Fruit fly (Drosophila melanogaster): Measurements from ENCODE around the gene Larp4B.

Larp4B gene

dm6 chr3L:3248714-3249663 is 24.4 kb downstream of the Larp4B start (continued):
- 0 out of 2 replicates have a peak, but pooled peaks have one; percentile 12 for TF ChIP-seq CG14667 (GFP tag; IDR thresholded peaks at IDR 0.05)
- peak; percentile 29 for TF ChIP-seq oc (tag; optimal IDR thresholded peaks at IDR 0.05)
- peak; percentile 56 for TF ChIP-seq CG30403 (GFP tag; optimal IDR thresholded peaks at IDR 0.05)
- TF ChIP-seq Hr39 (optimal IDR thresholded peaks at IDR 0.05), result no peak
- TF ChIP-seq dm (GFP tag; optimal IDR thresholded peaks at IDR 0.05), result no peak
- TF ChIP-seq bab2 (GFP tag; optimal IDR thresholded peaks at IDR 0.05), result no peak
- TF ChIP-seq CG1233 (GFP tag; optimal IDR thresholded peaks at IDR 0.05), result peak; percentile 28
- TF ChIP-seq HLH54F (GFP tag; optimal IDR thresholded peaks at IDR 0.05), result peak; percentile 23
- peak; percentile 68 for TF ChIP-seq Sox100B (GFP tag; optimal IDR thresholded peaks at IDR 0.05)
- no peak for TF ChIP-seq ham (GFP tag; IDR thresholded peaks at IDR 0.05)
- TF ChIP-seq ato (GFP tag; IDR thresholded peaks at IDR 0.05; ENCODE audit: partially characterized antibody), result no peak
- TF ChIP-seq CG15601 (tag; optimal IDR thresholded peaks at IDR 0.05), result peak; percentile 31
- TF ChIP-seq lmd (GFP tag; IDR thresholded peaks at IDR 0.05), result peak; percentile 33; the same call in 1 of the 2 replicates
- peak; percentile 5 for TF ChIP-seq Nf-YB (GFP tag; optimal IDR thresholded peaks at IDR 0.05)
- TF ChIP-seq ro (GFP tag; IDR thresholded peaks at IDR 0.05), result no peak
- no peak for TF ChIP-seq prd (optimal IDR thresholded peaks at IDR 0.05)
- TF ChIP-seq prd (GFP tag; IDR thresholded peaks at IDR 0.05), result peak; percentile 23; the same call in 1 of the 3 replicates
- TF ChIP-seq CG2120 (GFP tag; optimal IDR thresholded peaks at IDR 0.05), result peak; percentile 47
- no peak for TF ChIP-seq CG9215 (GFP tag; IDR thresholded peaks at IDR 0.05)
- peak in 1 of 2 experiments; percentile 19 for TF ChIP-seq Pdp1 (GFP tag; optimal IDR thresholded peaks at IDR 0.05)
- peak; percentile 54 for TF ChIP-seq row (GFP tag; IDR thresholded peaks at IDR 0.05)
- TF ChIP-seq pnt (GFP tag; optimal IDR thresholded peaks at IDR 0.05), result peak; percentile 16
- peak; percentile 35 for TF ChIP-seq PHDP (tag; optimal IDR thresholded peaks at IDR 0.05)
- TF ChIP-seq CG3838 (GFP tag; optimal IDR thresholded peaks at IDR 0.05), result no peak
- TF ChIP-seq CG13775 (GFP tag; optimal IDR thresholded peaks at IDR 0.05), result peak; percentile 31
- peak; percentile 96 for TF ChIP-seq lbe (GFP tag; optimal IDR thresholded peaks at IDR 0.05)
- TF ChIP-seq CG5953 (GFP tag; IDR thresholded peaks at IDR 0.05), result peak; percentile 37; the same call in 1 of the 2 replicates
- peak; percentile 63; the same call in 2 of the 3 replicates for TF ChIP-seq ci (GFP tag; IDR thresholded peaks at IDR 0.05)
- no peak for TF ChIP-seq ac (GFP tag; optimal IDR thresholded peaks at IDR 0.05)
- TF ChIP-seq kni (GFP tag; optimal IDR thresholded peaks at IDR 0.05), result no peak
- TF ChIP-seq hb (GFP tag; IDR thresholded peaks at IDR 0.05; ENCODE audit: partially characterized antibody), result no peak
- TF ChIP-seq slbo (GFP tag; IDR thresholded peaks at IDR 0.05), result peak; percentile 39; the same call in 1 of the 2 replicates
- peak; percentile 48 for TF ChIP-seq NfI (GFP tag; optimal IDR thresholded peaks at IDR 0.05)
- TF ChIP-seq cwo (GFP tag; optimal IDR thresholded peaks at IDR 0.05), result no peak
- TF ChIP-seq CG7839 (tag; optimal IDR thresholded peaks at IDR 0.05), result peak; percentile 53
- peak; percentile 36 for TF ChIP-seq CG4424 (GFP tag; optimal IDR thresholded peaks at IDR 0.05)
- TF ChIP-seq cato (GFP tag; optimal IDR thresholded peaks at IDR 0.05; ENCODE audit: borderline replicate concordance), result peak; percentile 26
- TF ChIP-seq Blimp-1 (GFP tag; optimal IDR thresholded peaks at IDR 0.05), result peak; percentile 36
- TF ChIP-seq ttk (GFP tag; IDR thresholded peaks at IDR 0.05), result peak; percentile 56; the same call in 1 of the 2 replicates
- TF ChIP-seq fu2 (GFP tag; optimal IDR thresholded peaks at IDR 0.05), result no peak
- TF ChIP-seq E2f2 (GFP tag; IDR thresholded peaks at IDR 0.05), result peak; percentile 15; the same call in 1 of the 2 replicates
- no peak for TF ChIP-seq sc (optimal IDR thresholded peaks at IDR 0.05)
- peak; percentile 34 for TF ChIP-seq sc (GFP tag; optimal IDR thresholded peaks at IDR 0.05)
- TF ChIP-seq CG12769 (tag; optimal IDR thresholded peaks at IDR 0.05), result no peak
- TF ChIP-seq Adf1 (GFP tag; IDR thresholded peaks at IDR 0.05), result peak; percentile 22
- 0 out of 2 replicates have a peak, but pooled peaks have one; percentile 21 for TF ChIP-seq CG32767 (GFP tag; IDR thresholded peaks at IDR 0.05)
- TF ChIP-seq Lhr (GFP tag; optimal IDR thresholded peaks at IDR 0.05), result no peak
- TF ChIP-seq CG12391 (tag; optimal IDR thresholded peaks at IDR 0.05), result peak; percentile 44

All from whole organism, embryonic.